Worm (Caenorhabditis elegans) whole organism, late embryonic: ENCODE measurements around the gene F58G6.3.

ENCODE experiments used
- nfya-1 ChIP-seq: sonication (generic microtip); optimal IDR thresholded peaks from 2 replicates; lab custom pipeline; 2017; ENCODE audit warnings: missing genetic modification characterization, mild to moderate bottlenecking, missing compliant biosample characterization, antibody characterized with exemption, moderate library complexity
- tbx-2 ChIP-seq: sonication (generic microtip); optimal IDR thresholded peaks from 2 replicates; lab custom pipeline; 2016; ENCODE audit warnings: missing genetic modification characterization, missing compliant biosample characterization
- unc-42 ChIP-seq: sonication (generic microtip); optimal IDR thresholded peaks from 2 replicates; lab custom pipeline; 2016; ENCODE audit warnings: missing genotype, missing genetic modification characterization, missing compliant biosample characterization

DNA sequence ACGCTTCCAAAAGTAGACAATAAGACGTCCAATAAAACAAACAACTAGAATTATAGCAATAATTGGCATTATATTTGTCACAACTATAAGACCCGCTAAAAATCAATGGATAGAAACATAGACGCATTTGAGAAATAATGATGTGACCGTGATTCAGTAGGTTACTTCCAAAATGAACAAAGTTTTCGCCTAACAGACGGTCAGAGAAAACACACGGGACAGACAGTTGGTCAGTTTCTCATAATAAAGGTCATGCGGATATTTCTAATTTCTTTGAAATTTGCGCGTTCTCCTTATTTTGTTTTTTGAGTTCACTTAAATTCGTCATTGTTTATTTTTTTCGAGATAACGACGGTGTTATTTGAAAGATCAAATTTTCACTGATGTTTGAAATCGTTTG, 21.8 kb upstream of the F58G6.3 start:
- TF ChIP-seq tbx-2 (tag; lab: Kevin White, UChicago) (no peak), nfya-1 (tag; lab: Kevin White, UChicago) (no peak), unc-42 (tag; lab: Kevin White, UChicago) (no peak)
